Worm (Caenorhabditis elegans): ENCODE measurements around the gene Y102A5C.4.

ce11 chrV:16874966-16875365 is 47.1 kb upstream of the Y102A5C.4 start, which contains the start of gene F49A5.10:
- TF ChIP-seq elt-2 (tag; optimal IDR thresholded peaks at IDR 0.05) = no peak
- TF ChIP-seq syd-9 (tag; optimal IDR thresholded peaks at IDR 0.05) = no peak
- TF ChIP-seq ahr-1 (tag; optimal IDR thresholded peaks at IDR 0.05) = no peak
- no peak for TF ChIP-seq Y22D7AL.16 (tag; optimal IDR thresholded peaks at IDR 0.05)
- no peak for TF ChIP-seq ref-2 (tag; optimal IDR thresholded peaks at IDR 0.05)
- no peak for TF ChIP-seq npax-4 (tag; optimal IDR thresholded peaks at IDR 0.05)
- no peak for TF ChIP-seq nhr-11 (tag; optimal IDR thresholded peaks at IDR 0.05)
- no peak for TF ChIP-seq pha-4 (tag; optimal IDR thresholded peaks at IDR 0.05)
- TF ChIP-seq hlh-8 (tag; optimal IDR thresholded peaks at IDR 0.05) = no peak
- TF ChIP-seq K09A11.1 (tag; optimal IDR thresholded peaks at IDR 0.05; ENCODE audit: insufficient read depth) = no peak
- TF ChIP-seq gmeb-2 (tag; optimal IDR thresholded peaks at IDR 0.05) = no peak
- TF ChIP-seq sdc-2 (tag; optimal IDR thresholded peaks at IDR 0.05) = no peak

All from whole organism, late embryonic.